Fruit fly (Drosophila melanogaster) whole organism, prepupa: ENCODE measurements around the gene Arp1.

ENCODE experiments used
- Blimp-1 ChIP-seq: fragments of 200-800 bp; sonication (Bioruptor generic); optimal IDR thresholded peaks from 3 replicates; lab custom pipeline; 2017; ENCODE audit warnings: missing biosample characterization, missing genetic modification characterization, mild to moderate bottlenecking, moderate library complexity, missing genetic modification reagents
- CG10631 ChIP-seq: fragments of 200-800 bp; sonication (Bioruptor generic); optimal IDR thresholded peaks from 2 replicates; lab custom pipeline; 2016; ENCODE audit warnings: missing biosample characterization, missing genetic modification characterization
- CG10669 ChIP-seq: fragments of 200-800 bp; sonication (Bioruptor generic); optimal IDR thresholded peaks from 3 replicates; lab custom pipeline; 2018; ENCODE audit warnings: missing biosample characterization, mild to moderate bottlenecking, missing genetic modification characterization, moderate library complexity
- CG11762 ChIP-seq: fragments of 200-800 bp; sonication (Bioruptor generic); optimal IDR thresholded peaks from 3 replicates; lab custom pipeline; 2016; ENCODE audit warnings: missing biosample characterization, missing genetic modification characterization; ENCODE audit not compliant: insufficient read depth
- CG11902 ChIP-seq: fragments of 200-800 bp; sonication (Bioruptor generic); optimal IDR thresholded peaks from 3 replicates; lab custom pipeline; 2016; ENCODE audit warnings: missing biosample characterization, missing genetic modification characterization
- CG15336 ChIP-seq: fragments of 200-800 bp; sonication (Bioruptor generic); IDR thresholded peaks from 2 replicates; pipeline ENCODE4 v1.3.6; 2022; ENCODE audit warnings: missing biosample characterization, missing genetic modification characterization
- CG1621 ChIP-seq: fragments of 200-800 bp; sonication (Bioruptor generic); optimal IDR thresholded peaks from 3 replicates; lab custom pipeline; 2018; ENCODE audit warnings: missing biosample characterization, mild to moderate bottlenecking, missing genetic modification characterization
- CG16779 ChIP-seq: fragments of 200-800 bp; sonication (Bioruptor generic); optimal IDR thresholded peaks from 3 replicates; lab custom pipeline; 2017; ENCODE audit warnings: missing biosample characterization, mild to moderate bottlenecking, missing genetic modification characterization
- CG31627 ChIP-seq: fragments of 200-800 bp; sonication (Bioruptor generic); optimal IDR thresholded peaks from 3 replicates; lab custom pipeline; 2016; ENCODE audit warnings: missing biosample characterization, missing genetic modification characterization
- CG32006 ChIP-seq: fragments of 200-800 bp; sonication (Bioruptor generic); optimal IDR thresholded peaks from 3 replicates; lab custom pipeline; 2017; ENCODE audit warnings: missing biosample characterization, mild to moderate bottlenecking, missing genetic modification characterization
- CG34406 ChIP-seq: fragments of 200-800 bp; sonication (Bioruptor generic); optimal IDR thresholded peaks from 3 replicates; lab custom pipeline; 2016; ENCODE audit warnings: missing biosample characterization, missing genetic modification characterization
- CG6163 ChIP-seq: fragments of 200-800 bp; sonication (Bioruptor generic); IDR thresholded peaks from 3 replicates; pipeline ENCODE4 v1.3.6; 2022; ENCODE audit warnings: missing biosample characterization, missing genetic modification characterization
- CG6276 ChIP-seq: fragments of 200-800 bp; sonication (Bioruptor generic); optimal IDR thresholded peaks from 2 replicates; lab custom pipeline; 2017; ENCODE audit warnings: missing biosample characterization, mild to moderate bottlenecking, missing genetic modification characterization
- CG6792 ChIP-seq: fragments of 200-800 bp; sonication (Bioruptor generic); optimal IDR thresholded peaks from 3 replicates; lab custom pipeline; 2016; ENCODE audit warnings: missing biosample characterization, missing genetic modification characterization
- CG6808 ChIP-seq: fragments of 200-800 bp; sonication (Bioruptor generic); optimal IDR thresholded peaks from 3 replicates; lab custom pipeline; 2017; ENCODE audit warnings: missing biosample characterization, missing genetic modification characterization, mild to moderate bottlenecking, moderate library complexity, missing genetic modification reagents
- CG8119 ChIP-seq: fragments of 200-800 bp; sonication (Bioruptor generic); IDR thresholded peaks from 3 replicates; pipeline ENCODE4 v1.3.6; 2022; ENCODE audit warnings: missing biosample characterization, missing genetic modification characterization
- CG8319 ChIP-seq: fragments of 200-800 bp; sonication (Bioruptor generic); optimal IDR thresholded peaks from 3 replicates; lab custom pipeline; 2016; ENCODE audit warnings: missing biosample characterization, missing genetic modification characterization
- CG8632 ChIP-seq: fragments of 200-800 bp; sonication (Bioruptor generic); optimal IDR thresholded peaks from 3 replicates; lab custom pipeline; 2016; ENCODE audit warnings: missing biosample characterization, missing genetic modification characterization
- Eip75B ChIP-seq: fragments of 200-800 bp; sonication (Bioruptor generic); optimal IDR thresholded peaks from 3 replicates; lab custom pipeline; 2016; ENCODE audit warnings: missing biosample characterization, missing genetic modification characterization
- Eip78C ChIP-seq: fragments of 200-800 bp; sonication (Bioruptor generic); peaks from one replicate; lab custom pipeline; 2016; ENCODE audit warnings: missing biosample characterization, missing genetic modification characterization
- Ets21C ChIP-seq: fragments of 200-800 bp; sonication (Bioruptor generic); optimal IDR thresholded peaks from 3 replicates; lab custom pipeline; 2016; ENCODE audit warnings: missing biosample characterization, missing genetic modification characterization
- Ets96B ChIP-seq: fragments of 200-800 bp; optimal IDR thresholded peaks from 2 replicates; lab custom pipeline; 2019; ENCODE audit warnings: missing biosample characterization, mild to moderate bottlenecking, missing genetic modification characterization, moderate library complexity
- Gug ChIP-seq: fragments of 200-800 bp; sonication (Bioruptor generic); IDR thresholded peaks from 2 replicates; pipeline ENCODE4 v1.3.6; 2022; ENCODE audit warnings: missing biosample characterization, missing genetic modification characterization
- Hr4 ChIP-seq: fragments of 200-800 bp; sonication (Bioruptor generic); optimal IDR thresholded peaks from 3 replicates; lab custom pipeline; 2016; ENCODE audit warnings: missing biosample characterization, missing genetic modification characterization
- Met ChIP-seq: fragments of 200-800 bp; sonication (Bioruptor generic); optimal IDR thresholded peaks from 3 replicates; lab custom pipeline; 2016; ENCODE audit warnings: missing biosample characterization, missing genetic modification characterization
- Sox102F ChIP-seq: fragments of 200-800 bp; sonication (Bioruptor generic); optimal IDR thresholded peaks from 2 replicates; lab custom pipeline; 2016; ENCODE audit warnings: missing biosample characterization, mild to moderate bottlenecking, missing genetic modification characterization
- Sox14 ChIP-seq: fragments of 200-800 bp; sonication (Bioruptor generic); optimal IDR thresholded peaks from 3 replicates; lab custom pipeline; 2016; ENCODE audit warnings: missing biosample characterization, missing genetic modification characterization
- Sox15 ChIP-seq: fragments of 200-800 bp; sonication (Bioruptor generic); optimal IDR thresholded peaks from 3 replicates; lab custom pipeline; 2016; ENCODE audit warnings: missing biosample characterization, missing genetic modification characterization
- achi ChIP-seq: fragments of 200-800 bp; sonication (Bioruptor generic); optimal IDR thresholded peaks from 3 replicates; lab custom pipeline; 2016; ENCODE audit warnings: missing biosample characterization, missing genetic modification characterization
- acj6 ChIP-seq: fragments of 200-800 bp; sonication (Bioruptor generic); optimal IDR thresholded peaks from 3 replicates; lab custom pipeline; 2016; ENCODE audit warnings: missing biosample characterization, missing genetic modification characterization
- cyc ChIP-seq: fragments of 200-800 bp; sonication (Bioruptor generic); optimal IDR thresholded peaks from 3 replicates; lab custom pipeline; 2016; ENCODE audit warnings: missing biosample characterization, missing genetic modification characterization
- dac ChIP-seq: fragments of 200-800 bp; sonication (Bioruptor generic); optimal IDR thresholded peaks from 2 replicates; lab custom pipeline; 2017; ENCODE audit warnings: missing biosample characterization, mild to moderate bottlenecking, missing genetic modification characterization
- eg ChIP-seq: fragments of 200-800 bp; sonication (Bioruptor generic); IDR thresholded peaks from 3 replicates; pipeline ENCODE4 v1.3.6; 2022; ENCODE audit warnings: missing biosample characterization, missing genetic modification characterization
- fd59A ChIP-seq: fragments of 200-800 bp; sonication (Bioruptor generic); optimal IDR thresholded peaks from 2 replicates; lab custom pipeline; 2017; ENCODE audit warnings: missing biosample characterization, mild to moderate bottlenecking, missing genetic modification characterization, missing genetic modification reagents
- fd85E ChIP-seq: fragments of 200-800 bp; sonication (Bioruptor generic); optimal IDR thresholded peaks from 3 replicates; lab custom pipeline; 2016; ENCODE audit warnings: missing biosample characterization, missing genetic modification characterization
- fkh ChIP-seq: fragments of 200-800 bp; sonication (Bioruptor generic); optimal IDR thresholded peaks from 3 replicates; lab custom pipeline; 2017; ENCODE audit warnings: missing biosample characterization, mild to moderate bottlenecking, missing genetic modification characterization, moderate library complexity
- lz ChIP-seq: fragments of 200-800 bp; sonication (Bioruptor generic); optimal IDR thresholded peaks from 3 replicates; lab custom pipeline; 2016; ENCODE audit warnings: missing biosample characterization, missing genetic modification characterization
- pdm3 ChIP-seq: fragments of 200-800 bp; sonication (Bioruptor generic); optimal IDR thresholded peaks from 3 replicates; lab custom pipeline; 2016; ENCODE audit warnings: missing biosample characterization, missing genetic modification characterization
- salr ChIP-seq, 2 experiments: fragments of 200-800 bp; sonication (Bioruptor generic); optimal IDR thresholded peaks; 3 replicates each; lab custom pipeline; 2016 to 2018; ENCODE audit warnings: missing biosample characterization in 2 of 2, missing genetic modification characterization in 2 of 2, mild to moderate bottlenecking in 1 of 2
- svp ChIP-seq: fragments of 200-800 bp; sonication (Bioruptor generic); peaks from one replicate; lab custom pipeline; 2016; ENCODE audit warnings: missing biosample characterization, missing genetic modification characterization
- topi ChIP-seq: fragments of 200-800 bp; sonication (Bioruptor generic); optimal IDR thresholded peaks from 3 replicates; lab custom pipeline; 2016; ENCODE audit warnings: missing biosample characterization, missing genetic modification characterization

The Arp1 gene

DNA sequence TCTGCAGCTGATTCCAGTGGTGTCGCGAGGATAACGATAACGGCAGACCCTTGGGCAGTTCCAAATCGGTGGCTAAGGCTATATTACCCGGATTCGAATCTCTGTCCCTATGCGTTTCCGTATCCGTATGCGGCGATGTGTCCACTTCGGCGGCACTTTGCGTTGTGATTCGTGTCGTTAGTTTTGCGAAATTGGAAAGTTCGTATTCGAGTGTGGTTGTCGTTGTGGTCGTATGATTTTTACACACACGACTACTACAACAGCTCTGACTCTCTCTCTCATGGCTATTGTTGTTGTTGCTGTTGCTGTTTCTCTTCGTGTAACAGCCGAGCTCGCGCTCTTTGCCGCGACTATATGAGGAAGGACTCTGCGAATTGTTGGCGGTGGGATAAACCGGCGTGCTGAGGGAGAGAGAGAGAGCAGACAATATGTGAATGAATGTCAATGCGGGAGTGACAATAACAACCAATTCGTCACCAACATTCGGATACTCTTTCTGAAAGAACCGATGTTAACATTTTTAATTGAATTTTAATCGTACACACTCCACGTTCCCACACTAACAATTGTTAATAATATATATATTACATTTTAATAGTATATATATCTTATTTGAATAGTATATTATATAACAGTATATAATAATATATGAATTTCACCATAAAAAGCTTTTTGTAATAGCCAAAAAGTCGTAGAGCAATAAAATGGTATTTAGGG lies 28.2 kb downstream of the Arp1 start (continued):
- peak; percentile 44 for TF ChIP-seq pdm3
- TF ChIP-seq CG1621: peak; percentile 13
- TF ChIP-seq Sox14 (GFP tag; lab: Kevin White, UChicago): peak; percentile 9
- peak; percentile 36 for TF ChIP-seq fd85E (GFP tag; lab: Kevin White, UChicago)
- TF ChIP-seq CG16779 (tag; lab: Kevin White, UChicago): peak; percentile 71
- TF ChIP-seq topi (GFP tag; lab: Kevin White, UChicago): peak; percentile 44
- TF ChIP-seq CG10669: peak; percentile 64
- peak; percentile 67 for TF ChIP-seq CG15336 (GFP tag; lab: Robert Waterston, UW)
- TF ChIP-seq CG8319 (GFP tag; lab: Kevin White, UChicago): peak; percentile 56
- TF ChIP-seq fkh (GFP tag; lab: Kevin White, UChicago): no peak
- TF ChIP-seq CG32006 (GFP tag; lab: Kevin White, UChicago): peak; percentile 72
- TF ChIP-seq svp (GFP tag; lab: Kevin White, UChicago): peak; percentile 7
- peak; percentile 41 for TF ChIP-seq Hr4 (GFP tag; lab: Kevin White, UChicago)
- peak; percentile 50 for TF ChIP-seq eg (GFP tag; lab: Robert Waterston, UW)
- TF ChIP-seq Gug (GFP tag; lab: Robert Waterston, UW): no peak
- TF ChIP-seq Eip75B (GFP tag; lab: Kevin White, UChicago): peak; percentile 39
- TF ChIP-seq Met (GFP tag; lab: Kevin White, UChicago): peak; percentile 28
- peak; percentile 19 for TF ChIP-seq CG31627
- TF ChIP-seq CG8119 (GFP tag; lab: Robert Waterston, UW): peak; percentile 51; the same call in 1 of the 3 replicates
- peak; percentile 66 for TF ChIP-seq achi
- peak; percentile 38 for TF ChIP-seq lz (GFP tag; lab: Kevin White, UChicago)
- peak; percentile 25 for TF ChIP-seq CG11902 (GFP tag; lab: Kevin White, UChicago)
- TF ChIP-seq CG11762 (GFP tag; lab: Kevin White, UChicago): no peak
- peak; percentile 50 for TF ChIP-seq CG6808 (GFP tag; lab: Kevin White, UChicago)
- peak; percentile 79 for TF ChIP-seq CG34406 (GFP tag; lab: Kevin White, UChicago)

DNA sequence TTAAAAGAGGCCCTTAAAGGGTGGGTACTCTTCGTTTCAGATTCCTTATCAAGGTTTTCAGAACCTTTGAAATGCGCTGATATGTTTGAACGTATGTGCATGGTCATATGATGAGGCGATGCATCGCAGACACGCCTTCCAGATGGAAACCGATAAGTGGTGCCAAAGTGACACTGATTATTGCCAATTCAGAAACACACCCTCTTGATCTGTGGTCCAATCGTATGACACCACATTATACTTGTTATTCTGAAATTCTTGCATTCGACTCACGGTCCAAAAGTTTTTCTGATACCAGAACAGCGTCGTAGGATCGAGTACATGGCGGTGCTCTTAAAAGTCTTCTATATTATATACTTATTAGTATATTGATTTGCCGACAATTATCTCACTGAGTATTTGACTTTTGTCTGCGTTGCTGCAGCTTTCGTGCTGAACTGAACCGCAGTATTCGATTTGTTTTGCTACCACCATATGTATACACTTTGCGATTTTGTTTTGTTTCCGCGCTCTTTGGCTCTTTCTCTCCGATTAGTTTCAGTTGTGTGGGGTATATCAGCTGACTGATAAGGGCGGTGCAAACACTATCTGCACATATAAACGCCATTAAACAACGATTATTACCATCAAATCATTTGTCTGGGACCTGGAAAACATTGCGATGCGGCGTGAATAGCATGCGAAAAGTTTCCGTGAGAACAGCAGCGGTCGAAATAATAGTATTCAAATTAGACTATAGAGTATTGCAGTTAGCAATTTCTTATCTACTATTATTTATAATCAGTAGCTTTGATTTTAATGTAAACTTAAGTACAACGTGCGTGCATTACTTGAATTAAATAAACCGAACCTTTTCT lies 29.0 kb downstream of the Arp1 start:
- TF ChIP-seq svp (GFP tag; lab: Kevin White, UChicago) (peak; percentile 96), CG6808 (GFP tag; lab: Kevin White, UChicago) (no peak), CG31627 (no peak), CG11902 (GFP tag; lab: Kevin White, UChicago) (no peak), Ets96B (tag; lab: Kevin White, UChicago) (peak; percentile 26), CG34406 (GFP tag; lab: Kevin White, UChicago) (peak; percentile 24), Eip78C (GFP tag; lab: Kevin White, UChicago) (peak; percentile 79), CG6163 (GFP tag; lab: Robert Waterston, UW) (peak; percentile 51; the same call in 1 of the 3 replicates), CG1621 (no peak), CG10669 (no peak), CG32006 (GFP tag; lab: Kevin White, UChicago) (peak; percentile 7), Hr4 (GFP tag; lab: Kevin White, UChicago) (peak; percentile 14), acj6 (no peak), CG15336 (GFP tag; lab: Robert Waterston, UW) (0 out of 2 replicates have a peak, but pooled peaks have one; percentile 31), pdm3 (peak; percentile 21), CG6792 (GFP tag; lab: Kevin White, UChicago) (peak; percentile 3), salr (GFP tag; optimal IDR thresholded peaks at IDR 0.05; lab: Kevin White, UChicago) (peak in 1 of 2 experiments; percentile 13)

DNA sequence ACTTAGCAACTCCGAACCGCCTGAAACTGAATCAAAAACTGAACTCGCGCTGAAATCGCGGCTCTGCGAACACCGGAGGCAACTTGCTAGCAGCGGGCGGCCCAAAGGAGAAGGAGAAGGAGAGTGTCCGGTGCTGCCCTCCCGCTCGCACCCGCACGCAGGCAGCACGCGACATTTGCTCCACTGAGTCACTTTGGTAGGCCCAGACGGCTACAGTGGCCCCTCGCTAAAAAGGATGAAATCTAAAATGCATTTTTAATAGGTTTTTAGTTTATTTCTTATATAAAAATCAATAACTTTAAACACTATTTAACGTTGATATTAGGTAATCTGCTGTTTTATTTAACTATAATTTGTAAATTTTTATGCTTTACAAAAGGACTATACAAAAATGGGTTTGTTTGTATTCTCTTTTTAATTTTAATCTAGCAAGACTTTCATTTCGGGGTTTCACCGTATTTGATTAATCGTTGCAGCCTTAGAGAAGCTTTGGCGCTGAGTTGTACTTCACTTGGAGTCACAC lies 30.9 kb downstream of the Arp1 start, which contains the start of gene Men:
TSS of gene Men (minus strand) at position 51 of the 523 bp plus-strand sequence.
- peak; percentile 52; the same call in 1 of the 2 replicates for TF ChIP-seq Gug (GFP tag; lab: Robert Waterston, UW)
- peak; percentile 48 for TF ChIP-seq cyc (GFP tag; lab: Kevin White, UChicago)
- peak; percentile 47 for TF ChIP-seq CG11762 (GFP tag; lab: Kevin White, UChicago)
- peak; percentile 59 for TF ChIP-seq topi (GFP tag; lab: Kevin White, UChicago)
- no peak for TF ChIP-seq Ets21C
- peak; percentile 61 for TF ChIP-seq Met (GFP tag; lab: Kevin White, UChicago)
- peak; percentile 42 for TF ChIP-seq fd59A (GFP tag; lab: Kevin White, UChicago)
- TF ChIP-seq CG6276: peak; percentile 59
- TF ChIP-seq Sox15 (GFP tag; lab: Kevin White, UChicago): no peak
- TF ChIP-seq Sox102F (GFP tag; lab: Kevin White, UChicago): peak; percentile 38
- peak; percentile 41 for TF ChIP-seq CG6808 (GFP tag; lab: Kevin White, UChicago)
- peak; percentile 32 for TF ChIP-seq CG10631 (GFP tag; lab: Kevin White, UChicago)
- TF ChIP-seq CG34406 (GFP tag; lab: Kevin White, UChicago): peak; percentile 59
- peak; percentile 59 for TF ChIP-seq CG6792 (GFP tag; lab: Kevin White, UChicago)
- no peak for TF ChIP-seq dac (GFP tag; lab: Kevin White, UChicago)
- TF ChIP-seq CG8632 (GFP tag; lab: Kevin White, UChicago): peak; percentile 53
- TF ChIP-seq Blimp-1 (GFP tag; lab: Kevin White, UChicago): peak; percentile 5
- TF ChIP-seq Eip75B (GFP tag; lab: Kevin White, UChicago): peak; percentile 27
- peak; percentile 60 for TF ChIP-seq achi
- peak; percentile 60; the same call in 2 of the 3 replicates for TF ChIP-seq CG6163 (GFP tag; lab: Robert Waterston, UW)
